Fruit fly (Drosophila melanogaster): Measurements from ENCODE around the gene Nelf-E.

DNA sequence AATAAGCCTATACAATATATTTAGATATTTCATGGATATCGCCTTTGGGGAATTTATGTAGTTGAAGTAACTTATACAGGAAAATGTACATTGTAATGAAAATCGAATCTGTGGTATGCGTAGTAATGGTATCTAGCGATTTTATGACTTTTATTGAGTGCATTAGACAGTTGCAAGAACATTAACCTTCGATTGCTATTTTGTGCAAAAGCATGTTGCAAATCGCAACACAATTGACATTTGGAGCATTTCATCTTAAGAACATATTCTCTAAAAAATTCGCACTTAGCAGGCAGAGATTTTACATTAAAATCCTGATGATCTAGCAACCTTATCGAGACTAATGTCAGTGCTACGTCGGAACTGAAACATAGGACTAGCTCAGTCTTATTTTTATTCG, 18.9 kb upstream of the Nelf-E start, which contains the start of gene S-Lap2:
- TF ChIP-seq pan (optimal IDR thresholded peaks at IDR 0.05) (no peak), CG8478 (optimal IDR thresholded peaks at IDR 0.05) (no peak), psq (optimal IDR thresholded peaks at IDR 0.05) (no peak), usp (GFP tag; optimal IDR thresholded peaks at IDR 0.05) (no peak), Dll (optimal IDR thresholded peaks at IDR 0.05) (no peak)
